Worm (Caenorhabditis elegans): ENCODE measurements around the gene K06A9.3.

The K06A9.3 gene

DNA sequence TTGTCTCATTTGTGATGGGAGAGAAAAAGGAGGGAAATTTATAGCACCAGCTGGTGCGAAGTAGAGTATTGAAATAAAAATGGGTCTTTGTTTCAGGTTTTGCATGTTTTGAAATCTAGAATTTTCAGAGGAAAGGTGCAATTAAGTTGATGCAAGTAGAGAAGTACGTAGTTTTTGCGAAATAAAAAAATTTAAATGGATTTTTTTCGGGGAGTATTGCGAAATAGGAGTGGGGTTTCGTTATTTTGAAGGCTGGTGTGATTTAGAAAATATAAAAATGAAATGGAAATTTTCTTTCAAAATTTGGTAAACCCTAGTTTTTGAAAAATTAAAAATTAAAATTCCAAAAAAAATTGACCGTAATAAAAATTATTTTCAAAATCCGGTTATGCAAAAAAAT, 7.1 kb downstream of the K06A9.3 start:
- TF ChIP-seq ama-1 (optimal IDR thresholded peaks at IDR 0.05) (no peak), aly-1 (tag; optimal IDR thresholded peaks at IDR 0.05) (no peak), ets-7 (tag; optimal IDR thresholded peaks at IDR 0.05) (no peak), scrt-1 (GFP tag; IDR thresholded peaks at IDR 0.05) (no peak), hmg-4 (GFP tag; optimal IDR thresholded peaks at IDR 0.05) (no peak), pes-1 (GFP tag; IDR thresholded peaks at IDR 0.05) (no peak), flt-1 (GFP tag; IDR thresholded peaks at IDR 0.05) (no peak), ceh-36 (tag; optimal IDR thresholded peaks at IDR 0.05) (no peak), tra-4 (tag; optimal IDR thresholded peaks at IDR 0.05) (no peak), sea-1 (GFP tag; conservative IDR thresholded peaks at IDR 0.05) (no peak), hmbx-1 (tag; optimal IDR thresholded peaks at IDR 0.05) (no peak), tbx-37 (GFP tag; conservative IDR thresholded peaks at IDR 0.05) (no peak), ceh-13 (GFP tag; optimal IDR thresholded peaks at IDR 0.05) (no peak), tbx-11 (GFP tag; IDR thresholded peaks at IDR 0.05) (no peak), F13C5.2 (tag; optimal IDR thresholded peaks at IDR 0.05) (no peak), hnd-1 (tag; optimal IDR thresholded peaks at IDR 0.05) (no peak)

DNA sequence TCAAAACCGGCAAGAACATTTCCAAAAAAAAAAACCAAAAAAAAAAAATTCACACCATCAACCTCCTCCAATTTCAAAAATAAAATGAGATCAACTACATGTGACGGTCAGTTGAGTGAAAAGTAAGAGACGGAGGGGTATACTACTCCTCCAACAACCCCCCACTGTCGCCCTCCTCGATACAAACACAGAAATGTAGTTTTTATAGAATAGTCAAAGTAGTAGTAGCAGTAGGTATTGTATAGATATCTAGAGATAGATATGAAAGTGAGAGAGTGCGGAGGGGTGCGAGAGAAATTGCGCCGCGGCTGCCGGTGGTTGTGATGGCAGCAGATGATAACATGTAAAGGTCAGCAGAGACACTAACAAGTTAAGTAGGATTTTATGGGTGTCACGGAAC, 7.8 kb downstream of the K06A9.3 start:
- TF ChIP-seq flt-1 (GFP tag; IDR thresholded peaks at IDR 0.05) (no peak), ceh-36 (tag; optimal IDR thresholded peaks at IDR 0.05) (no peak)

DNA sequence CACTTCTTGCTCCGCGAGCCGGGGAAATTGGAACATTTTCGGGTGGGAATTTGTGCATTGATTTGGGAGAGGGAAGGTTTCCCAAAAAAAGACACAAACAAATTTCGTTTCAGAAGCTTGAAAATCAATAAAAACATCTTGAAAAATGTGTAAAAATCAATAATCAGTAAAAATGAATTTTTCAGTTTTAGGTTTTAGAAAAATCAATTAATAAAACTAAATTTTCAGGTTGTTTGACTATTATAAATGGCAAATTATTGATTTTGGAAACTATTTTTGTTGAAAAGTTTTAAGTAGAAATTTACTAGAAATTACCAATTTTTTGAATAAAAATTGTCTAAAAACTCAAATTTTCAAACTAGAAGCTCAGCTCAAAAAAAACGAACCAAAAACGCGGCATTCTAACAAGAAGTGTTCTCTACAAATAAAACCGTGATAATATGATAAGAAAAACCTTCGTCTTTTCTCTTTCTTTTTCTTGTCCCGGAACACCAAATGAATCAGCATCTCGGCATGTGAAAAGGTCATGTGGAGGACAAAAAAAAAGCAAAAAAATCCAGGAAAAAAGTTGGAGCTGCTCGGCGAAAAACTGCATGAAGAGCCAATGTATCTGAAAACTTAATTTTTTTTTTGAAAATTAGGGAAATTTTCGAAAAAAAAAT, 9.5 kb downstream of the K06A9.3 start:
- TF ChIP-seq tbx-37 (GFP tag; conservative IDR thresholded peaks at IDR 0.05) (no peak), pes-1 (GFP tag; IDR thresholded peaks at IDR 0.05) (no peak), hmg-4 (GFP tag; optimal IDR thresholded peaks at IDR 0.05) (no peak), tra-4 (tag; optimal IDR thresholded peaks at IDR 0.05) (no peak), ets-7 (tag; optimal IDR thresholded peaks at IDR 0.05) (no peak), hnd-1 (tag; optimal IDR thresholded peaks at IDR 0.05) (no peak), scrt-1 (GFP tag; IDR thresholded peaks at IDR 0.05) (no peak)

DNA sequence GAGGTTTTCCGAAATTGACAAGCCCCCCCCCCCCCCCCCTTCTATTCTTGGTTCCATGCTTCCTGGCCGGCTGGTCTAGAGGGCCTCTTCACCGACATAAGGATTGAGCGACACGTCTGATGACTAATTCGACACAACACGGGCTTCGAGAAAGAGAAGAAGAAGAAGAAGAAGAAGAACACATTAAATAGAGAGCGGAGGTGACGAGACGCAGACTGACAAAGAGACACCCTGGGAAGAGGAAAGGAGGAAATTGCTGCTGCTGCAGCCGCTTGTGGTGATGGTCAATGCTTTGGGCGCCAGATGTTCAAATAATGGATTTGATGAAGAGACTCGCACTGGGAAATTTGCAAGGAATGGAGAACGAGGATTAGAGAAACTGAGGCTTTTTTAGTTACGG, 10.6 kb downstream of the K06A9.3 start:
- TF ChIP-seq hmg-4 (GFP tag; optimal IDR thresholded peaks at IDR 0.05), result peak; percentile 30
- no peak for TF ChIP-seq tra-4 (tag; optimal IDR thresholded peaks at IDR 0.05)

DNA sequence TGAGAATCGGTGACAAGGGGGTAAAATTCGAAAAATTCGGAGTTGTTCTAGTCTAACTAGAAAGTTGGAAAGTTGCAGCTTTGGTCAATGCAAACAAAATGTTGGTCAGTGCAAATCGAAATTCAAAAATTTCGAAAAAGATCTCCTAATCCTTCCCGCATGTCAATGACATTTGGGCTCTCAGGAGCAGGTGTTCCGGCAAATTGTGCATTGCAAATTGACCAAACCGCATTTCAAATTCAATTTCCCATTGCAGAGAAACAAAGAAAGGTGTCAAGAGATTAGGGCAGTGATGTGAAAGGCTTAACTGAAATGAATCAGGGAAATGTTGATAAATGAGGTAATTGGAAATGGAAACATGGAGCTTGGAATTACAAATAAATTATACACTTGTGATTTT, 11.9 kb downstream of the K06A9.3 start:
- TF ChIP-seq hmbx-1 (tag; optimal IDR thresholded peaks at IDR 0.05), result no peak
- TF ChIP-seq sea-1 (GFP tag; conservative IDR thresholded peaks at IDR 0.05), result no peak
- TF ChIP-seq ceh-13 (GFP tag; optimal IDR thresholded peaks at IDR 0.05), result no peak
- no peak for TF ChIP-seq tra-4 (tag; optimal IDR thresholded peaks at IDR 0.05)
- no peak for TF ChIP-seq tbx-37 (GFP tag; conservative IDR thresholded peaks at IDR 0.05)
- no peak for TF ChIP-seq ets-7 (tag; optimal IDR thresholded peaks at IDR 0.05)
- TF ChIP-seq flt-1 (GFP tag; IDR thresholded peaks at IDR 0.05), result no peak

DNA sequence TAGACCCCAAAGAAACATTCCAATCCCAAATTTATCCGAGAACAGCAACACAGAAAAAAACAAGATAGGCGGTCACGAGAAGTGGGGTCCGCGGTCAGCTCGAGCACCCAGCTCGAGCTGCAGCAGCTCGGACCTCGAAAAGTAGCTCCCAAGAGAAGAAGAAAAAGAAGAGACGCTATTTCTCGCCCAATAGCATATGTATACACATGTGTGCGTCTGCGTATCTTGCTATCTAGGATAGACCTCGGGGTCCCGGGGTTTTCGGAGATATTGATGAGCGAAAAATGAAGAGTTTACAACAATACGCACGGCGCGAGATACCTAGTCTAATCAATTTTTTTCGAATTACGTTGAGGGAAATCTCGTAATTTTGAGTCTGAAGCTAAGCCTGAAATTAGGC, 13.1 kb downstream of the K06A9.3 start:
- TF ChIP-seq tbx-11 (GFP tag; IDR thresholded peaks at IDR 0.05) (no peak), flt-1 (GFP tag; IDR thresholded peaks at IDR 0.05) (no peak), sea-1 (GFP tag; conservative IDR thresholded peaks at IDR 0.05) (no peak), ets-7 (tag; optimal IDR thresholded peaks at IDR 0.05) (no peak), hmbx-1 (tag; optimal IDR thresholded peaks at IDR 0.05) (no peak), scrt-1 (GFP tag; IDR thresholded peaks at IDR 0.05) (no peak), F13C5.2 (tag; optimal IDR thresholded peaks at IDR 0.05) (no peak), ceh-13 (GFP tag; optimal IDR thresholded peaks at IDR 0.05) (no peak), ceh-36 (tag; optimal IDR thresholded peaks at IDR 0.05) (no peak), hnd-1 (tag; optimal IDR thresholded peaks at IDR 0.05) (no peak), aly-1 (tag; optimal IDR thresholded peaks at IDR 0.05) (no peak), hmg-4 (GFP tag; optimal IDR thresholded peaks at IDR 0.05) (no peak), tra-4 (tag; optimal IDR thresholded peaks at IDR 0.05) (no peak), tbx-37 (GFP tag; conservative IDR thresholded peaks at IDR 0.05) (no peak)

DNA sequence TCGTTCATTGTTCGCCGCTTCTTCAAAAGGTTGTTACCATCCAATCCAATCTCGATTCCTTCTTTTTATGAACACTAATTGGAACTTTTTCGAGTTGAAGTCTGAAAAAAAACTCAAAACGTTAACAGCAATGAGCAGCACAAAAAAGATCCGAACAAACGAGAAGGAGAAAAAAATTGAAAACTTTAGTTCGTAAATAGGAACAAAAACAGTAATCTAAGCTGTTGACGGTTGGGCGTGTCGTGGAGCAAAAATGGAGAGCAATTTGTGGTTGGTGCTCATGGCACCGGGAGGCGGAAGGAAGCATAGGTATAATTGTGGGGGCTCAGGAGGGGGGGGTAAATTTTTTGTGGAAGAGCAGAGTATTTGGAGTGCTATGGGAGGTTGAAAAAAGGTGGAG, 13.8 kb downstream of the K06A9.3 start, which contains the start of gene toca-1:
toca-1 (minus strand) TSS at position 101 of the 400 bp plus-strand sequence.
- TF ChIP-seq B0310.2 (tag; optimal IDR thresholded peaks at IDR 0.05), result no peak
- no peak for TF ChIP-seq ama-1 (optimal IDR thresholded peaks at IDR 0.05)
- TF ChIP-seq aly-1 (tag; optimal IDR thresholded peaks at IDR 0.05), result no peak
- TF ChIP-seq sea-1 (GFP tag; conservative IDR thresholded peaks at IDR 0.05), result no peak
- no peak for TF ChIP-seq ets-7 (tag; optimal IDR thresholded peaks at IDR 0.05)
- no peak for TF ChIP-seq hmg-4 (GFP tag; optimal IDR thresholded peaks at IDR 0.05)
- TF ChIP-seq tbx-37 (GFP tag; conservative IDR thresholded peaks at IDR 0.05), result no peak
- no peak for TF ChIP-seq F13C5.2 (tag; optimal IDR thresholded peaks at IDR 0.05)
- TF ChIP-seq tra-4 (tag; optimal IDR thresholded peaks at IDR 0.05), result no peak
- no peak for TF ChIP-seq ceh-13 (GFP tag; optimal IDR thresholded peaks at IDR 0.05)
- TF ChIP-seq scrt-1 (GFP tag; IDR thresholded peaks at IDR 0.05), result no peak
- TF ChIP-seq hmbx-1 (tag; optimal IDR thresholded peaks at IDR 0.05), result no peak
- TF ChIP-seq hnd-1 (tag; optimal IDR thresholded peaks at IDR 0.05), result no peak
- no peak for TF ChIP-seq ceh-36 (tag; optimal IDR thresholded peaks at IDR 0.05)
- no peak for TF ChIP-seq tbx-11 (GFP tag; IDR thresholded peaks at IDR 0.05)
- no peak for TF ChIP-seq flt-1 (GFP tag; IDR thresholded peaks at IDR 0.05)
- TF ChIP-seq pes-1 (GFP tag; IDR thresholded peaks at IDR 0.05), result no peak

DNA sequence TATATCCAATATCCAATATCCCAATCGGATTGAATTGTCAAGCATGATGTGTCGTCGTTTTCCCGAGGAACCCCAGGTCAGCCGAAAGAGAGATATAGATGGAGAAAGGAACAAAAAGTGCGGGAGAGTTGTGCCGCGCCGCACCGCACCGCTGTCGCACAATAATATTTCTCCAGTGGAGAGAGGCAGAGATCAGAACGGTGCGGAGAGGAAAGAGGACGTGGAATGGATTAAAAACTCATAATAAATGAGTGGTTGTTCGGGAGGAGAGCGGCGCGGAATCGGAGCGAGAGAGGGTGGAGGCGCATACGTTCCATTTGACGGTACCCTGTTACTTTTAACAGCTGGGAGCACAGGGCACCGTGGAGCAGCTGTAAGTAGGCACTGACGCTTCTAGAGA, 17.6 kb downstream of the K06A9.3 start:
- TF ChIP-seq sea-1 (GFP tag; conservative IDR thresholded peaks at IDR 0.05) (no peak), ama-1 (optimal IDR thresholded peaks at IDR 0.05) (no peak), tbx-11 (GFP tag; IDR thresholded peaks at IDR 0.05) (no peak), scrt-1 (GFP tag; IDR thresholded peaks at IDR 0.05) (no peak), flt-1 (GFP tag; IDR thresholded peaks at IDR 0.05) (no peak), ceh-36 (tag; optimal IDR thresholded peaks at IDR 0.05) (no peak), tbx-37 (GFP tag; conservative IDR thresholded peaks at IDR 0.05) (no peak), hmbx-1 (tag; optimal IDR thresholded peaks at IDR 0.05) (no peak)
